Worm (Caenorhabditis elegans): ENCODE measurements around the gene Y43F8B.10.

Gene Y43F8B.10

ce11 chrV:19467574-19467973 is 6.7 kb upstream of the Y43F8B.10 start, which contains the start of gene Y43F8B.23:
TSS of gene Y43F8B.23 (minus strand) at chrV:19467648.
- TF ChIP-seq ztf-26 (tag; optimal IDR thresholded peaks at IDR 0.05) (no peak), cebp-1 (GFP tag; IDR thresholded peaks at IDR 0.05) (peak; percentile 31; the same call in 1 of the 2 replicates), cebp-1 (tag; optimal IDR thresholded peaks at IDR 0.05) (peak; percentile 41), nhr-80 (tag; optimal IDR thresholded peaks at IDR 0.05) (peak; percentile 77)

DNA sequence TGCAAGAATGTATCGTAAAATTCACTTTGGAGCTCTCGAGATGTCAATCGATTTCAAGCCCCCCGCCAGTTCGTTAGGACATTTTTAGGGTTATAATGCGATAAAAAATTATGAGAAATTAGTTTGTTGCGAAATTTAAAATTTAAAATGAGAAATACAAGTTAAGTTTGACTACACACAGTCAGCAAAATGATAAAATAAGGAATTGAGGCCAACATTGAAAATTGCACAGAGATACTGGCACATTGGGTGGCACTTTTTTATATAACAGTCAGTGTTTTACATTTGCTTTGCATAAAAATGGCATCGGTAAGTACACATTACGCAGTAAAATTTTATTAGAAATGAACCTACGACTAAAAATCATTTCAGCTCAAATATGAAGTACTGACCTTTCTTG is 6.2 kb upstream of the Y43F8B.10 start, which contains the start of gene Y43F8B.12:
TSS of gene Y43F8B.12 (plus strand) at position 301 of the 400 bp plus-strand sequence.
- TF ChIP-seq akir-1 (GFP tag; optimal IDR thresholded peaks at IDR 0.05) (no peak), ztf-28 (GFP tag; IDR thresholded peaks at IDR 0.05) (no peak), ztf-3 (GFP tag; optimal IDR thresholded peaks at IDR 0.05) (no peak), sea-2 (GFP tag; IDR thresholded peaks at IDR 0.05) (no peak), ets-4 (GFP tag; optimal IDR thresholded peaks at IDR 0.05) (no peak), aptf-3 (GFP tag; IDR thresholded peaks at IDR 0.05) (no peak)

- no peak for TF ChIP-seq dox-1 (GFP tag; IDR thresholded peaks at IDR 0.05)
- TF ChIP-seq lir-1 (GFP tag; conservative IDR thresholded peaks at IDR 0.05), result no peak
- TF ChIP-seq hsf-1 (GFP tag; IDR thresholded peaks at IDR 0.05), result no peak
- no peak for TF ChIP-seq rpc-1 (optimal IDR thresholded peaks at IDR 0.05)
- TF ChIP-seq rpc-1 (tag; optimal IDR thresholded peaks at IDR 0.05), result no peak
- no peak for TF ChIP-seq atf-7 (tag; optimal IDR thresholded peaks at IDR 0.05)
- no peak for TF ChIP-seq nhr-27 (tag; optimal IDR thresholded peaks at IDR 0.05)
- no peak for TF ChIP-seq efl-1 (GFP tag; optimal IDR thresholded peaks at IDR 0.05)
- TF ChIP-seq hlh-26 (GFP tag; conservative IDR thresholded peaks at IDR 0.05), result no peak
- TF ChIP-seq ekl-4 (GFP tag; IDR thresholded peaks at IDR 0.05), result no peak
- no peak for TF ChIP-seq Y56A3A.18 (GFP tag; IDR thresholded peaks at IDR 0.05)
- TF ChIP-seq zfh-2 (GFP tag; conservative IDR thresholded peaks at IDR 0.05), result no peak
- TF ChIP-seq fkh-3 (tag; optimal IDR thresholded peaks at IDR 0.05), result no peak
- no peak for TF ChIP-seq Y67H2A.10 (GFP tag; conservative IDR thresholded peaks at IDR 0.05)
- TF ChIP-seq ztf-3 (GFP tag; optimal IDR thresholded peaks at IDR 0.05), result no peak
- no peak for TF ChIP-seq madf-8 (GFP tag; conservative IDR thresholded peaks at IDR 0.05)
Observed at ce11 chrV:19470385-19470784, 3.9 kb upstream of the Y43F8B.10 start, which contains the start of gene Y43F8B.11. TSS of gene Y43F8B.11 (plus strand) at chrV:19470685.

DNA sequence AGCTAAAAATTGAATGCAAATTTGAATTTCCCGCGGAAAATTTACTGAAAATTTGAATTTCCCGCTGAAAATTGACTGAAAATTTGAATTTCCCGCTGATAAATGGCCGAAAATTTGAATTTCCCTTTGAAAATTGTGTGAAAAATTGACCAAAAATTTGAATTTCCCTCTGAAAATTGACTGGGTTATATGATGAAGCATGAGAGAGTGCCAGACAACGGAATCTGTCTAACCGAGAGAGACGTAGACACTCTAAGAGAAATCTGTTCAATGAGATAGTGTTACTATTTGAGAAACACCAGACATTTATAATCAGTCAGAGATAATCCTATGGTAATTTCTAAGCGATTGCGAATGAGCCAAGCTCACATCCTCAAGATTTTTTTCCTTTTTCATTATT is 3.0 kb downstream of the Y43F8B.10 start:
- TF ChIP-seq nfya-1 (tag; optimal IDR thresholded peaks at IDR 0.05; ENCODE audit: borderline replicate concordance, insufficient read depth) (no peak), C17E4.6 (GFP tag; IDR thresholded peaks at IDR 0.05) (no peak), lag-1 (GFP tag; IDR thresholded peaks at IDR 0.05) (no peak), F22D6.2 (tag; optimal IDR thresholded peaks at IDR 0.05) (no peak), ceh-91 (GFP tag; IDR thresholded peaks at IDR 0.05) (no peak), hlh-26 (GFP tag; conservative IDR thresholded peaks at IDR 0.05) (no peak), attf-3 (GFP tag; conservative IDR thresholded peaks at IDR 0.05) (no peak), rpc-1 (optimal IDR thresholded peaks at IDR 0.05) (no peak), rpc-1 (tag; optimal IDR thresholded peaks at IDR 0.05) (no peak), Y79H2A.3 (GFP tag; conservative IDR thresholded peaks at IDR 0.05) (no peak), pbrm-1 (GFP tag; IDR thresholded peaks at IDR 0.05) (no peak), nhr-27 (tag; optimal IDR thresholded peaks at IDR 0.05) (no peak), B0261.1 (tag; optimal IDR thresholded peaks at IDR 0.05) (no peak), ceh-100 (GFP tag; IDR thresholded peaks at IDR 0.05) (no peak), cebp-2 (GFP tag; IDR thresholded peaks at IDR 0.05) (no peak), unc-130 (GFP tag; optimal IDR thresholded peaks at IDR 0.05) (no peak), ekl-4 (GFP tag; IDR thresholded peaks at IDR 0.05) (no peak), F33H1.4 (GFP tag; IDR thresholded peaks at IDR 0.05) (no peak), ama-1 (optimal IDR thresholded peaks at IDR 0.05) (no peak), ama-1 (GFP tag; optimal IDR thresholded peaks at IDR 0.05) (no peak)
